Worm (Caenorhabditis elegans): ENCODE measurements around the gene slcf-1.

- TF ChIP-seq B0310.2 (tag; optimal IDR thresholded peaks at IDR 0.05) (no peak), hnd-1 (tag; optimal IDR thresholded peaks at IDR 0.05) (no peak), ama-1 (optimal IDR thresholded peaks at IDR 0.05) (no peak), scrt-1 (GFP tag; IDR thresholded peaks at IDR 0.05) (no peak), tbx-11 (GFP tag; IDR thresholded peaks at IDR 0.05) (no peak), sea-1 (GFP tag; conservative IDR thresholded peaks at IDR 0.05) (no peak), flt-1 (GFP tag; IDR thresholded peaks at IDR 0.05) (no peak), ceh-36 (tag; optimal IDR thresholded peaks at IDR 0.05) (no peak), ets-7 (tag; optimal IDR thresholded peaks at IDR 0.05) (no peak), F13C5.2 (tag; optimal IDR thresholded peaks at IDR 0.05) (no peak), hmbx-1 (tag; optimal IDR thresholded peaks at IDR 0.05) (no peak), tra-4 (tag; optimal IDR thresholded peaks at IDR 0.05) (no peak), aly-1 (tag; optimal IDR thresholded peaks at IDR 0.05) (no peak)
Observed at ce11 chrX:10520185-10520584, 8.9 kb upstream of the slcf-1 start.
